Worm (Caenorhabditis elegans) whole organism, late embryonic: ENCODE results near the gene fbxc-47.

Source experiments
- C08G9.2 ChIP-seq: sonication (generic microtip); optimal IDR thresholded peaks from 2 replicates; lab custom pipeline; 2016; ENCODE audit warnings: mild to moderate bottlenecking, missing genetic modification characterization, moderate library complexity, missing compliant biosample characterization
- K02D7.2 ChIP-seq: sonication (generic microtip); optimal IDR thresholded peaks from 2 replicates; lab custom pipeline; 2017; ENCODE audit warnings: mild to moderate bottlenecking, missing genetic modification characterization, missing compliant biosample characterization
- K09A11.1 ChIP-seq: sonication (generic microtip); optimal IDR thresholded peaks from 2 replicates; lab custom pipeline; 2017; ENCODE audit warnings: antibody characterized with exemption, mild to moderate bottlenecking, missing genetic modification characterization, missing compliant biosample characterization; ENCODE audit not compliant: insufficient read depth
- ahr-1 ChIP-seq: sonication (generic microtip); optimal IDR thresholded peaks from 2 replicates; lab custom pipeline; 2016; ENCODE audit warnings: missing genetic modification characterization, missing compliant biosample characterization
- ama-1 ChIP-seq: fragments of 150-350 bp; optimal IDR thresholded peaks from 2 replicates; lab custom pipeline; 2014
- ceh-14 ChIP-seq: sonication (generic microtip); optimal IDR thresholded peaks from 2 replicates; lab custom pipeline; 2016; ENCODE audit warnings: missing genotype, missing genetic modification characterization, missing compliant biosample characterization
- ceh-30 ChIP-seq: fragments of 150-350 bp; optimal IDR thresholded peaks from 2 replicates; lab custom pipeline; 2014; ENCODE audit warnings: missing biosample characterization, missing genetic modification characterization
- ceh-31 ChIP-seq: sonication (generic microtip); optimal IDR thresholded peaks from 2 replicates; lab custom pipeline; 2016; ENCODE audit warnings: missing genetic modification characterization, missing compliant biosample characterization
- ceh-34 ChIP-seq: sonication (generic microtip); optimal IDR thresholded peaks from 2 replicates; lab custom pipeline; 2016; ENCODE audit warnings: mild to moderate bottlenecking, missing genetic modification characterization, missing compliant biosample characterization
- ceh-45 ChIP-seq: fragments of 200-800 bp; sonication (Bioruptor generic); IDR thresholded peaks from 2 replicates; pipeline ENCODE4 v1.3.6; 2022; ENCODE audit warnings: missing genetic modification reagents, missing genetic modification characterization, missing compliant biosample characterization
- ceh-48 ChIP-seq: sonication (generic microtip); optimal IDR thresholded peaks from 2 replicates; lab custom pipeline; 2016; ENCODE audit warnings: missing genetic modification characterization, inconsistent platforms, missing compliant biosample characterization
- ceh-6 ChIP-seq: fragments of 200-800 bp; sonication (Bioruptor generic); optimal IDR thresholded peaks from 2 replicates; lab custom pipeline; 2018; ENCODE audit warnings: mild to moderate bottlenecking, missing genetic modification characterization, missing compliant biosample characterization
- dmd-4 ChIP-seq: sonication (generic microtip); optimal IDR thresholded peaks from 2 replicates; lab custom pipeline; 2016; ENCODE audit warnings: borderline replicate concordance, missing genetic modification characterization, missing compliant biosample characterization
- dve-1 ChIP-seq: sonication (generic microtip); optimal IDR thresholded peaks from 2 replicates; lab custom pipeline; 2017; ENCODE audit warnings: antibody characterized with exemption, mild to moderate bottlenecking, missing genetic modification characterization, missing compliant biosample characterization
- ets-4 ChIP-seq: sonication (generic microtip); optimal IDR thresholded peaks from 2 replicates; lab custom pipeline; 2016; ENCODE audit warnings: missing genetic modification characterization, missing compliant biosample characterization
- eyg-1 ChIP-seq: sonication (generic microtip); optimal IDR thresholded peaks from 2 replicates; lab custom pipeline; 2016; ENCODE audit warnings: missing genotype, missing genetic modification characterization, missing compliant biosample characterization
- fax-1 ChIP-seq: sonication (generic microtip); optimal IDR thresholded peaks from 2 replicates; lab custom pipeline; 2016; ENCODE audit warnings: missing genotype, missing genetic modification characterization, missing compliant biosample characterization
- fkh-6 ChIP-seq: sonication (generic microtip); optimal IDR thresholded peaks from 2 replicates; lab custom pipeline; 2016; ENCODE audit warnings: missing genetic modification characterization, missing compliant biosample characterization
- gmeb-2 ChIP-seq: sonication (generic microtip); optimal IDR thresholded peaks from 2 replicates; lab custom pipeline; 2016; ENCODE audit warnings: missing genetic modification characterization, inconsistent platforms, missing compliant biosample characterization
- hlh-15 ChIP-seq: sonication (generic microtip); optimal IDR thresholded peaks from 2 replicates; lab custom pipeline; 2016; ENCODE audit warnings: missing genetic modification characterization, missing compliant biosample characterization
- hlh-6 ChIP-seq: sonication (generic microtip); optimal IDR thresholded peaks from 2 replicates; lab custom pipeline; 2016; ENCODE audit warnings: missing genotype, missing genetic modification characterization, missing compliant biosample characterization
- hlh-8 ChIP-seq: sonication (generic microtip); optimal IDR thresholded peaks from 2 replicates; lab custom pipeline; 2016; ENCODE audit warnings: missing genotype, missing genetic modification characterization, missing compliant biosample characterization
- lin-11 ChIP-seq: fragments of 200-800 bp; sonication (Bioruptor generic); optimal IDR thresholded peaks from 2 replicates; lab custom pipeline; 2018; ENCODE audit warnings: mild to moderate bottlenecking, missing genetic modification characterization, missing compliant biosample characterization
- nfya-1 ChIP-seq: sonication (generic microtip); optimal IDR thresholded peaks from 2 replicates; lab custom pipeline; 2017; ENCODE audit warnings: missing genetic modification characterization, mild to moderate bottlenecking, missing compliant biosample characterization, antibody characterized with exemption, moderate library complexity
- npax-4 ChIP-seq: sonication (generic microtip); optimal IDR thresholded peaks from 2 replicates; lab custom pipeline; 2016; ENCODE audit warnings: missing genetic modification characterization, missing compliant biosample characterization
- odd-2 ChIP-seq: sonication (generic microtip); optimal IDR thresholded peaks from 2 replicates; lab custom pipeline; 2017; ENCODE audit warnings: antibody characterized with exemption, mild to moderate bottlenecking, missing genetic modification characterization, missing compliant biosample characterization
- pat-9 ChIP-seq: fragments of 200-800 bp; sonication (Bioruptor generic); optimal IDR thresholded peaks from 2 replicates; lab custom pipeline; 2018; ENCODE audit warnings: mild to moderate bottlenecking, missing genetic modification characterization, moderate library complexity, missing compliant biosample characterization
- pros-1 ChIP-seq: fragments of 150-350 bp; optimal IDR thresholded peaks from 2 replicates; lab custom pipeline; 2014; ENCODE audit warnings: missing biosample characterization, missing genetic modification reagents, missing genetic modification characterization
- rnt-1 ChIP-seq: sonication (generic microtip); optimal IDR thresholded peaks from 2 replicates; lab custom pipeline; 2016; ENCODE audit warnings: missing genetic modification characterization, missing compliant biosample characterization
- sox-2 ChIP-seq: fragments of 200-800 bp; sonication (Bioruptor generic); IDR thresholded peaks from 2 replicates; pipeline ENCODE4 v1.3.6; 2022; ENCODE audit warnings: missing genetic modification reagents, missing genetic modification characterization, missing compliant biosample characterization
- sox-4 ChIP-seq: sonication (generic microtip); optimal IDR thresholded peaks from 2 replicates; lab custom pipeline; 2017; ENCODE audit warnings: mild to moderate bottlenecking, missing genetic modification characterization, inconsistent platforms, missing compliant biosample characterization
- syd-9 ChIP-seq: sonication (generic microtip); optimal IDR thresholded peaks from 2 replicates; lab custom pipeline; 2016; ENCODE audit warnings: mild to moderate bottlenecking, missing genetic modification characterization, moderate library complexity, missing compliant biosample characterization
- tbx-2 ChIP-seq: sonication (generic microtip); optimal IDR thresholded peaks from 2 replicates; lab custom pipeline; 2016; ENCODE audit warnings: missing genetic modification characterization, missing compliant biosample characterization
- unc-42 ChIP-seq: sonication (generic microtip); optimal IDR thresholded peaks from 2 replicates; lab custom pipeline; 2016; ENCODE audit warnings: missing genotype, missing genetic modification characterization, missing compliant biosample characterization
- unc-86 ChIP-seq: sonication (generic microtip); optimal IDR thresholded peaks from 2 replicates; lab custom pipeline; 2016; ENCODE audit warnings: missing genetic modification characterization, missing compliant biosample characterization

fbxc-47 gene

ce11 chrIV:3854606-3855005 lies 49.3 kb downstream of the fbxc-47 start:
- TF ChIP-seq hlh-15 (tag; lab: Kevin White, UChicago), result no peak
- peak; percentile 21 for TF ChIP-seq hlh-8 (tag; lab: Kevin White, UChicago)
- no peak for TF ChIP-seq ceh-6 (GFP tag; lab: Kevin White, UChicago)
- TF ChIP-seq gmeb-2, result no peak
- no peak for TF ChIP-seq ceh-14 (tag; lab: Kevin White, UChicago)
- TF ChIP-seq odd-2, result no peak
- peak; percentile 22 for TF ChIP-seq hlh-6 (tag; lab: Kevin White, UChicago)
- no peak for TF ChIP-seq ahr-1 (tag; lab: Kevin White, UChicago)
- TF ChIP-seq rnt-1, result peak; percentile 16
- TF ChIP-seq K09A11.1 (tag; lab: Kevin White, UChicago), result no peak
- peak; percentile 38 for TF ChIP-seq tbx-2
- no peak for TF ChIP-seq K02D7.2 (tag; lab: Kevin White, UChicago)
- TF ChIP-seq sox-4 (tag; lab: Kevin White, UChicago), result peak; percentile 1
- TF ChIP-seq ets-4, result no peak
- TF ChIP-seq ceh-45 (GFP tag; lab: Robert Waterston, UW), result no peak
- TF ChIP-seq ceh-31, result peak; percentile 33

DNA sequence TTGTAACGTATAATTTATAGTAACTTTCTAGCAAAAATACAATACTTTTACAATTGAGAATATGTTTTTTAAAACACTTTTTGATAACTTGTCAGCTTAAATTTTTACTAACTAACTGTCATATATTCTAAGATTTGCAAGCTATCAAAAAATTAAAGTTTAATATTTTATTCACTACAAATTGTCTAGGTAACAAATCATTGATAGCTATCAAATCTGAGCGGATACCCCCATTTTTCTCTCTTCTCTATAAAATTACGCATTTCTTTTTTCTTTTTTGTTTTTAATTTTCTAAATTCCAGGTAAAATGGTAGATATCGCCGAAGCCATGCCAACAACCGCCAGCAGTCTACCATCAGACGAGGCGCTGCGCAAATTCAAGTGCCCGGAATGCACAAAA lies 50.2 kb downstream of the fbxc-47 start, which contains the start of gene zag-1:
Gene zag-1, plus strand, starts transcription at position 301 of the 400 bp plus-strand sequence.
- TF ChIP-seq ama-1 (lab: Kevin White, UChicago) (no peak), pat-9 (tag; lab: Kevin White, UChicago) (no peak), eyg-1 (no peak), ceh-6 (GFP tag; lab: Kevin White, UChicago) (no peak), ceh-30 (tag; lab: Kevin White, UChicago) (no peak), lin-11 (no peak), npax-4 (tag; lab: Kevin White, UChicago) (no peak), unc-86 (tag; lab: Kevin White, UChicago) (no peak), dve-1 (tag; lab: Kevin White, UChicago) (no peak), fkh-6 (tag; lab: Kevin White, UChicago) (no peak), sox-2 (GFP tag; lab: Robert Waterston, UW) (no peak), dmd-4 (tag; lab: Kevin White, UChicago) (no peak), syd-9 (tag; lab: Kevin White, UChicago) (no peak), ceh-48 (tag; lab: Kevin White, UChicago) (no peak), ceh-31 (no peak), fax-1 (no peak), C08G9.2 (tag; lab: Kevin White, UChicago) (no peak), ceh-34 (tag; lab: Kevin White, UChicago) (no peak), ceh-14 (tag; lab: Kevin White, UChicago) (no peak)

ce11 chrIV:3856190-3856589 lies 50.9 kb downstream of the fbxc-47 start:
- peak; percentile 78 for TF ChIP-seq nfya-1 (tag; lab: Kevin White, UChicago)
- no peak for TF ChIP-seq tbx-2
- TF ChIP-seq pros-1, result no peak
- TF ChIP-seq unc-42 (tag; lab: Kevin White, UChicago), result peak; percentile 14
